Worm (Caenorhabditis elegans) whole organism, L4 larva: ENCODE data around the gene eak-7.

Experiments used
- D1046.2 ChIP-seq: fragments of 200-800 bp; sonication (Bioruptor generic); IDR thresholded peaks from 2 replicates; pipeline ENCODE4 v1.3.6; 2022; ENCODE audit warnings: missing genetic modification characterization, missing compliant biosample characterization
- R02D3.7 ChIP-seq: fragments of 150-350 bp; sonication (generic microtip); optimal IDR thresholded peaks from 3 replicates; lab custom pipeline; 2014; ENCODE audit warnings: missing biosample characterization, missing genetic modification characterization
- T20F7.1 ChIP-seq: fragments of 200-800 bp; sonication (Bioruptor generic); optimal IDR thresholded peaks from 2 replicates; lab custom pipeline; 2018; ENCODE audit warnings: mild to moderate bottlenecking, missing genetic modification characterization, missing compliant biosample characterization
- T26A8.4 ChIP-seq: fragments of 200-800 bp; sonication (Bioruptor generic); IDR thresholded peaks from 2 replicates; pipeline ENCODE4 v1.3.6; 2022; ENCODE audit warnings: missing genetic modification characterization, missing compliant biosample characterization
- Y48G9A.11 ChIP-seq: fragments of 200-800 bp; sonication (Bioruptor generic); IDR thresholded peaks from 2 replicates; pipeline ENCODE4 v1.3.6; 2022; ENCODE audit warnings: missing genetic modification reagents, missing genetic modification characterization, missing compliant biosample characterization
- Y5F2A.4 ChIP-seq: fragments of 200-800 bp; sonication (Bioruptor generic); optimal IDR thresholded peaks from 2 replicates; lab custom pipeline; 2018; ENCODE audit warnings: mild to moderate bottlenecking, missing genetic modification characterization, missing compliant biosample characterization
- Y75B8A.6 ChIP-seq: fragments of 200-800 bp; sonication (Bioruptor generic); IDR thresholded peaks from 2 replicates; pipeline ENCODE4 v1.3.6; 2022; ENCODE audit warnings: missing genetic modification reagents, missing genetic modification characterization, missing compliant biosample characterization
- arid-1 ChIP-seq: fragments of 200-800 bp; sonication (Bioruptor generic); conservative IDR thresholded peaks from 2 replicates; pipeline ENCODE4 v1.3.6; 2022; ENCODE audit warnings: missing genetic modification reagents, missing genetic modification characterization, missing compliant biosample characterization
- attf-4 ChIP-seq: sonication (generic microtip); optimal IDR thresholded peaks from 3 replicates; lab custom pipeline; 2017; ENCODE audit warnings: missing biosample characterization, missing genetic modification characterization
- ceh-20 ChIP-seq: fragments of 200-800 bp; sonication (Bioruptor generic); IDR thresholded peaks from 2 replicates; pipeline ENCODE4 v1.3.6; 2022; ENCODE audit warnings: missing genetic modification reagents, missing genetic modification characterization, missing compliant biosample characterization
- ceh-28 ChIP-seq: fragments of 150-350 bp; optimal IDR thresholded peaks from 2 replicates; lab custom pipeline; 2014; ENCODE audit warnings: missing biosample characterization, missing genetic modification reagents, missing genetic modification characterization
- ceh-32 ChIP-seq: sonication (generic microtip); optimal IDR thresholded peaks from 2 replicates; lab custom pipeline; 2016; ENCODE audit warnings: mild to moderate bottlenecking, missing genetic modification characterization, missing compliant biosample characterization; ENCODE audit not compliant: poor library complexity
- ctbp-1 ChIP-seq: fragments of 200-800 bp; sonication (Bioruptor generic); IDR thresholded peaks from 2 replicates; pipeline ENCODE4 v1.3.6; 2022; ENCODE audit warnings: missing genetic modification reagents, missing genetic modification characterization, missing compliant biosample characterization
- daf-12 ChIP-seq: fragments of 150-350 bp; optimal IDR thresholded peaks from 2 replicates; lab custom pipeline; 2014; ENCODE audit warnings: missing biosample characterization, missing genetic modification reagents, missing genetic modification characterization
- daf-19 ChIP-seq: fragments of 200-800 bp; sonication (Bioruptor generic); conservative IDR thresholded peaks from 2 replicates; pipeline ENCODE4 v1.3.6; 2022; ENCODE audit warnings: missing genetic modification characterization, missing compliant biosample characterization
- daf-8 ChIP-seq: fragments of 200-800 bp; sonication (Bioruptor generic); IDR thresholded peaks from 2 replicates; pipeline ENCODE4 v1.3.6; 2022; ENCODE audit warnings: missing genetic modification characterization, missing compliant biosample characterization
- dpl-1 ChIP-seq: fragments of 150-350 bp; optimal IDR thresholded peaks from 2 replicates; lab custom pipeline; 2014; ENCODE audit warnings: missing biosample characterization, missing genetic modification reagents, missing genetic modification characterization
- duxl-1 ChIP-seq: sonication (generic microtip); optimal IDR thresholded peaks from 2 replicates; lab custom pipeline; 2016; ENCODE audit warnings: mild to moderate bottlenecking, missing genetic modification characterization, moderate library complexity, missing compliant biosample characterization; ENCODE audit not compliant: poor library complexity
- dve-1 ChIP-seq: sonication (generic microtip); optimal IDR thresholded peaks from 2 replicates; lab custom pipeline; 2017; ENCODE audit warnings: antibody characterized with exemption, mild to moderate bottlenecking, missing genetic modification characterization, missing compliant biosample characterization; ENCODE audit not compliant: insufficient read depth
- fkh-10 ChIP-seq: fragments of 150-350 bp; optimal IDR thresholded peaks from 2 replicates; lab custom pipeline; 2014; ENCODE audit warnings: missing biosample characterization, missing genetic modification reagents, missing genetic modification characterization
- fos-1 ChIP-seq: fragments of 150-350 bp; optimal IDR thresholded peaks from 2 replicates; lab custom pipeline; 2014; ENCODE audit warnings: missing biosample characterization, missing genetic modification characterization
- hlh-11 ChIP-seq: fragments of 200-800 bp; sonication (Bioruptor generic); optimal IDR thresholded peaks from 2 replicates; lab custom pipeline; 2018; ENCODE audit warnings: mild to moderate bottlenecking, missing genetic modification characterization, missing compliant biosample characterization
- hlh-30 ChIP-seq: sonication (generic microtip); optimal IDR thresholded peaks from 2 replicates; lab custom pipeline; 2017; ENCODE audit warnings: antibody characterized with exemption, mild to moderate bottlenecking, missing genetic modification characterization, missing compliant biosample characterization; ENCODE audit not compliant: insufficient read depth
- lim-7 ChIP-seq: fragments of 200-800 bp; sonication (Bioruptor generic); IDR thresholded peaks from 2 replicates; pipeline ENCODE4 v1.3.6; 2022; ENCODE audit warnings: missing genetic modification characterization, missing compliant biosample characterization
- lin-1 ChIP-seq: fragments of 200-800 bp; sonication (Bioruptor generic); IDR thresholded peaks from 2 replicates; pipeline ENCODE4 v1.3.6; 2022; ENCODE audit warnings: missing genetic modification reagents, missing genetic modification characterization, missing compliant biosample characterization
- lin-29 ChIP-seq: fragments of 200-800 bp; sonication (Bioruptor generic); IDR thresholded peaks from 2 replicates; pipeline ENCODE4 v1.3.6; 2022; ENCODE audit warnings: missing genetic modification reagents, missing genetic modification characterization, missing compliant biosample characterization
- lin-38 ChIP-seq: fragments of 200-800 bp; sonication (Bioruptor generic); IDR thresholded peaks from 2 replicates; pipeline ENCODE4 v1.3.6; 2022; ENCODE audit warnings: missing genetic modification reagents, missing genetic modification characterization, missing compliant biosample characterization
- madf-5 ChIP-seq, 2 experiments: fragments of 200-800 bp; sonication (Bioruptor generic); IDR thresholded peaks; 2 replicates each; pipeline ENCODE4 v1.3.6; 2022; ENCODE audit warnings: missing compliant biosample characterization in 2 of 2, missing genetic modification characterization in 2 of 2
- mdl-1 ChIP-seq, 2 experiments: fragments of 150-350 bp in 1 of 2; sonication (generic microtip) in 1 of 2; optimal IDR thresholded peaks; 2 replicates each; lab custom pipeline; 2014 to 2017; ENCODE audit warnings: missing biosample characterization in 2 of 2, missing genetic modification characterization in 2 of 2
- mdt-29 ChIP-seq: fragments of 200-800 bp; sonication (Bioruptor generic); IDR thresholded peaks from 2 replicates; pipeline ENCODE4 v1.3.6; 2022; ENCODE audit warnings: missing genetic modification reagents, missing genetic modification characterization, missing compliant biosample characterization
- mxl-2 ChIP-seq: fragments of 200-800 bp; sonication (Bioruptor generic); conservative IDR thresholded peaks from 2 replicates; pipeline ENCODE4 v1.3.6; 2022; ENCODE audit warnings: missing genetic modification reagents, missing genetic modification characterization, missing compliant biosample characterization
- mxl-3 ChIP-seq: fragments of 200-800 bp; sonication (Bioruptor generic); optimal IDR thresholded peaks from 2 replicates; lab custom pipeline; 2018; ENCODE audit warnings: mild to moderate bottlenecking, missing genetic modification characterization, missing compliant biosample characterization
- nhr-102 ChIP-seq: sonication (generic microtip); optimal IDR thresholded peaks from 2 replicates; lab custom pipeline; 2016; ENCODE audit warnings: mild to moderate bottlenecking, missing genetic modification characterization, moderate library complexity, missing compliant biosample characterization
- nhr-11 ChIP-seq: fragments of 150-350 bp; optimal IDR thresholded peaks from 2 replicates; lab custom pipeline; 2014; ENCODE audit warnings: missing biosample characterization, missing genetic modification characterization
- nhr-111 ChIP-seq: fragments of 200-800 bp; sonication (Bioruptor generic); optimal IDR thresholded peaks from 2 replicates; lab custom pipeline; 2018; ENCODE audit warnings: mild to moderate bottlenecking, missing genetic modification characterization, missing compliant biosample characterization
- nhr-237 ChIP-seq: sonication (generic microtip); optimal IDR thresholded peaks from 2 replicates; lab custom pipeline; 2017; ENCODE audit warnings: missing biosample characterization, missing genetic modification characterization
- nhr-25 ChIP-seq: sonication (generic microtip); optimal IDR thresholded peaks from 2 replicates; lab custom pipeline; 2017; ENCODE audit warnings: missing genetic modification characterization, mild to moderate bottlenecking, missing compliant biosample characterization, antibody characterized with exemption, moderate library complexity, borderline replicate concordance; ENCODE audit not compliant: insufficient read depth
- nhr-28 ChIP-seq: fragments of 150-350 bp; optimal IDR thresholded peaks from 2 replicates; lab custom pipeline; 2014; ENCODE audit warnings: missing biosample characterization, missing genetic modification characterization
- nhr-42 ChIP-seq: fragments of 200-800 bp; sonication (Bioruptor generic); IDR thresholded peaks from 2 replicates; pipeline ENCODE4 v1.3.6; 2022; ENCODE audit warnings: missing genetic modification characterization, missing compliant biosample characterization
- nhr-6 ChIP-seq: fragments of 150-350 bp; optimal IDR thresholded peaks from 2 replicates; lab custom pipeline; 2014; ENCODE audit warnings: missing biosample characterization, missing genetic modification characterization
- php-3 ChIP-seq: fragments of 200-800 bp; sonication (Bioruptor generic); IDR thresholded peaks from 2 replicates; pipeline ENCODE4 v1.3.6; 2022; ENCODE audit warnings: missing genetic modification reagents, missing genetic modification characterization, missing compliant biosample characterization
- snpc-4 ChIP-seq: fragments of 150-350 bp; optimal IDR thresholded peaks from 2 replicates; lab custom pipeline; 2014; ENCODE audit warnings: missing biosample characterization, missing genetic modification characterization
- spr-1 ChIP-seq: sonication (generic microtip); optimal IDR thresholded peaks from 2 replicates; lab custom pipeline; 2016; ENCODE audit warnings: mild to moderate bottlenecking, missing genetic modification characterization, missing compliant biosample characterization
- unc-130 ChIP-seq: sonication (generic microtip); optimal IDR thresholded peaks from 2 replicates; lab custom pipeline; 2016; ENCODE audit warnings: missing genetic modification reagents, missing genetic modification characterization, missing compliant biosample characterization
- zag-1 ChIP-seq: fragments of 150-350 bp; optimal IDR thresholded peaks from 2 replicates; lab custom pipeline; 2014; ENCODE audit warnings: missing biosample characterization, missing genetic modification characterization
- zfp-3 ChIP-seq: fragments of 200-800 bp; sonication (Bioruptor generic); conservative IDR thresholded peaks from 2 replicates; pipeline ENCODE4 v1.3.6; 2022; ENCODE audit warnings: missing genetic modification reagents, missing genetic modification characterization, missing compliant biosample characterization
- ztf-7 ChIP-seq: fragments of 150-350 bp; optimal IDR thresholded peaks from 2 replicates; lab custom pipeline; 2014; ENCODE audit warnings: missing biosample characterization, missing genetic modification characterization

The eak-7 gene

ce11 chrIV:12567176-12567892 is 1.6 kb upstream of the eak-7 start, which contains the start of the genes hsb-1 and let-99 (continued):
- TF ChIP-seq madf-5 (GFP tag; IDR thresholded peaks at IDR 0.05; lab: Robert Waterston, UW) (no peak), D1046.2 (no peak), mdt-29 (GFP tag; lab: Robert Waterston, UW) (no peak), lin-1 (GFP tag; lab: Robert Waterston, UW) (no peak), Y48G9A.11 (GFP tag; lab: Robert Waterston, UW) (no peak), nhr-28 (tag; lab: Kevin White, UChicago) (no peak), ceh-32 (tag; lab: Kevin White, UChicago) (no peak), dve-1 (tag; lab: Kevin White, UChicago) (no peak), fos-1 (tag; lab: Kevin White, UChicago) (no peak), hlh-11 (peak; percentile 44), ceh-28 (tag; lab: Kevin White, UChicago) (no peak), Y75B8A.6 (GFP tag; lab: Robert Waterston, UW) (no peak), mxl-3 (no peak), attf-4 (tag; lab: Kevin White, UChicago) (no peak), nhr-11 (tag; lab: Kevin White, UChicago) (no peak), R02D3.7 (tag; lab: Kevin White, UChicago) (no peak), nhr-42 (GFP tag; lab: Robert Waterston, UW) (no peak), lim-7 (GFP tag; lab: Robert Waterston, UW) (no peak), daf-12 (no peak), lin-38 (no peak), daf-8 (no peak), unc-130 (peak; percentile 65), nhr-102 (tag; lab: Kevin White, UChicago) (no peak), hlh-30 (peak; percentile 32), T26A8.4 (GFP tag; lab: Robert Waterston, UW) (no peak), mxl-2 (GFP tag; lab: Robert Waterston, UW) (no peak)

- TF ChIP-seq arid-1 (GFP tag; lab: Robert Waterston, UW) (no peak), mdl-1 (tag; optimal IDR thresholded peaks at IDR 0.05; lab: Kevin White, UChicago) (no peak), lin-38 (no peak), nhr-111 (no peak), ctbp-1 (GFP tag; lab: Robert Waterston, UW) (no peak), lin-29 (no peak)
These were observed 5.2 kb downstream of the eak-7 start, which contains the start of gene snb-7 for ce11 chrIV:12560568-12560967. Gene snb-7 (plus strand): TSS chrIV:12560868.

- no peak for TF ChIP-seq zfp-3 (GFP tag; lab: Robert Waterston, UW)
- TF ChIP-seq snpc-4 (tag; lab: Kevin White, UChicago), result no peak
- no peak for TF ChIP-seq mdl-1 (tag; optimal IDR thresholded peaks at IDR 0.05; lab: Kevin White, UChicago)
- TF ChIP-seq Y5F2A.4, result no peak
- no peak for TF ChIP-seq nhr-25
- TF ChIP-seq nhr-28 (tag; lab: Kevin White, UChicago), result peak; percentile 0
- TF ChIP-seq lin-1 (GFP tag; lab: Robert Waterston, UW), result no peak
- TF ChIP-seq nhr-111, result no peak
- peak; percentile 98 for TF ChIP-seq dpl-1 (GFP tag; lab: Kevin White, UChicago)
- TF ChIP-seq T20F7.1 (GFP tag; lab: Kevin White, UChicago), result no peak
- no peak for TF ChIP-seq daf-19 (GFP tag; lab: Robert Waterston, UW)
- TF ChIP-seq spr-1, result no peak
- no peak for TF ChIP-seq lin-29
- TF ChIP-seq daf-12, result no peak
- TF ChIP-seq zag-1, result no peak
- no peak for TF ChIP-seq nhr-237 (tag; lab: Kevin White, UChicago)
- no peak for TF ChIP-seq duxl-1
- TF ChIP-seq php-3 (GFP tag; lab: Robert Waterston, UW), result no peak
- no peak for TF ChIP-seq ceh-20 (GFP tag; lab: Robert Waterston, UW)
- peak; percentile 47 for TF ChIP-seq fkh-10 (GFP tag; lab: Kevin White, UChicago)
- TF ChIP-seq nhr-6 (tag; lab: Kevin White, UChicago), result peak; percentile 71
- TF ChIP-seq ztf-7, result peak; percentile 29
These were observed 6.8 kb downstream of the eak-7 start, which contains the start of the genes ZK795.2 and ZK795.3 for ce11 chrIV:12558925-12559450. Gene ZK795.2 (minus strand): TSS chrIV:12558975. Gene ZK795.3 (plus strand): TSS chrIV:12559365.
